Fruit fly (Drosophila melanogaster) whole organism, wandering third instar larva: ENCODE measurements around the gene syd.

Experiments used
- Abd-B ChIP-seq: fragments of >200 bp; optimal IDR thresholded peaks from 2 replicates; lab custom pipeline; 2017; ENCODE audit warnings: missing biosample characterization, missing genetic modification characterization
- CG32264 ChIP-seq: fragments of 200-800 bp; sonication (Bioruptor generic); optimal IDR thresholded peaks from 2 replicates; lab custom pipeline; 2016; ENCODE audit warnings: missing biosample characterization, missing genetic modification characterization
- CG9705 ChIP-seq: fragments of 200-800 bp; sonication (Bioruptor generic); optimal IDR thresholded peaks from 2 replicates; lab custom pipeline; 2018; ENCODE audit warnings: missing biosample characterization, mild to moderate bottlenecking, missing genetic modification characterization
- CrebA ChIP-seq: fragments of 200-800 bp; sonication (Bioruptor generic); optimal IDR thresholded peaks from 2 replicates; lab custom pipeline; 2016; ENCODE audit warnings: missing biosample characterization, mild to moderate bottlenecking, missing genetic modification characterization, borderline replicate concordance
- Dif ChIP-seq: fragments of 200-275, 200-300 bp; sonication (Bioruptor generic); optimal IDR thresholded peaks from 2 replicates; lab custom pipeline; 2018; ENCODE audit warnings: missing biosample characterization, missing genetic modification characterization; ENCODE audit not compliant: partially characterized antibody
- GATAd ChIP-seq: sonication (Bioruptor generic); optimal IDR thresholded peaks from 2 replicates; lab custom pipeline; 2016; ENCODE audit warnings: missing biosample characterization, missing genetic modification characterization
- HLH106 ChIP-seq: fragments of 200-800 bp; optimal IDR thresholded peaks from 3 replicates; lab custom pipeline; 2019; ENCODE audit warnings: missing biosample characterization, mild to moderate bottlenecking, missing genetic modification characterization, moderate library complexity
- Hnf4 ChIP-seq: fragments of 200-800 bp; sonication (Bioruptor generic); optimal IDR thresholded peaks from 2 replicates; lab custom pipeline; 2016; ENCODE audit warnings: missing biosample characterization, mild to moderate bottlenecking, missing genetic modification characterization
- Hr83 ChIP-seq: fragments of 200-300 bp; sonication (Bioruptor generic); optimal IDR thresholded peaks from 2 replicates; lab custom pipeline; 2016; ENCODE audit warnings: missing biosample characterization, mild to moderate bottlenecking, missing genetic modification characterization, moderate library complexity; ENCODE audit not compliant: poor library complexity, severe bottlenecking
- Jra ChIP-seq: sonication (Bioruptor generic); optimal IDR thresholded peaks from 2 replicates; lab custom pipeline; 2016; ENCODE audit warnings: missing biosample characterization, missing genetic modification characterization
- Mio ChIP-seq: sonication (Bioruptor generic); optimal IDR thresholded peaks from 2 replicates; lab custom pipeline; 2016; ENCODE audit warnings: missing biosample characterization, missing genetic modification characterization
- Myc ChIP-seq: fragments of >200 bp; optimal IDR thresholded peaks from 2 replicates; lab custom pipeline; 2017
- N ChIP-seq: fragments of >200 bp; optimal IDR thresholded peaks from 2 replicates; lab custom pipeline; 2018; ENCODE audit warnings: missing biosample characterization, missing external identifiers, missing genetic modification characterization
- OdsH ChIP-seq: fragments of 200-800 bp; sonication (Bioruptor generic); optimal IDR thresholded peaks from 2 replicates; lab custom pipeline; 2016; ENCODE audit warnings: missing biosample characterization, mild to moderate bottlenecking, missing genetic modification characterization
- Rel ChIP-seq, 2 experiments: fragments of 200-800 bp; sonication (Bioruptor generic) in 1 of 2; optimal IDR thresholded peaks; 2 replicates in 1 of 2; 3 replicates in 1 of 2; lab custom pipeline; 2016 to 2019; ENCODE audit warnings: mild to moderate bottlenecking in 2 of 2, missing biosample characterization in 2 of 2, missing genetic modification characterization in 2 of 2, moderate library complexity in 1 of 2
- Sp1 ChIP-seq: fragments of 200-800 bp; sonication (Bioruptor generic); optimal IDR thresholded peaks from 3 replicates; lab custom pipeline; 2019; ENCODE audit warnings: missing biosample characterization, mild to moderate bottlenecking, missing genetic modification characterization, moderate library complexity
- Vsx2 ChIP-seq: fragments of 200-300, 225-300 bp; sonication (Bioruptor generic); optimal IDR thresholded peaks from 2 replicates; lab custom pipeline; 2018; ENCODE audit warnings: missing biosample characterization, missing genetic modification characterization; ENCODE audit not compliant: partially characterized antibody
- brk ChIP-seq: fragments of 200-800 bp; sonication (Bioruptor generic); optimal IDR thresholded peaks from 2 replicates; lab custom pipeline; 2016; ENCODE audit warnings: missing biosample characterization, mild to moderate bottlenecking, missing genetic modification characterization
- dl ChIP-seq, 2 experiments: fragments of 175-275, 200-275 bp in 1 of 2; fragments of 200-275 bp in 1 of 2; sonication (Bioruptor generic); optimal IDR thresholded peaks; lab custom pipeline; 2018; ENCODE audit warnings: mild to moderate bottlenecking in 2 of 2, missing biosample characterization in 2 of 2, missing genetic modification characterization in 2 of 2, moderate library complexity in 2 of 2; ENCODE audit not compliant: partially characterized antibody in 2 of 2, insufficient read depth in 1 of 2
- dmrt93B ChIP-seq: fragments of 200-800 bp; sonication (Bioruptor generic); optimal IDR thresholded peaks from 2 replicates; lab custom pipeline; 2018; ENCODE audit warnings: missing biosample characterization, mild to moderate bottlenecking, missing genetic modification characterization
- dsf ChIP-seq: sonication (Bioruptor generic); optimal IDR thresholded peaks from 2 replicates; lab custom pipeline; 2016; ENCODE audit warnings: missing biosample characterization, missing genetic modification characterization, borderline replicate concordance
- ey ChIP-seq: fragments of 200-800 bp; sonication (Bioruptor generic); optimal IDR thresholded peaks from 2 replicates; lab custom pipeline; 2016; ENCODE audit warnings: missing biosample characterization, missing genetic modification characterization
- foxo ChIP-seq, 2 experiments: fragments of 200-800 bp; sonication (Bioruptor generic); optimal IDR thresholded peaks; 2 replicates in 1 of 2; 3 replicates in 1 of 2; lab custom pipeline; 2016 to 2017; ENCODE audit warnings: missing biosample characterization in 2 of 2, missing genetic modification characterization in 2 of 2
- fru ChIP-seq: fragments of 200-800 bp; sonication (Bioruptor generic); optimal IDR thresholded peaks from 3 replicates; lab custom pipeline; 2016; ENCODE audit warnings: missing biosample characterization, mild to moderate bottlenecking, missing genetic modification characterization
- h ChIP-seq: fragments of 200-800 bp; sonication (Bioruptor generic); optimal IDR thresholded peaks from 3 replicates; lab custom pipeline; 2016; ENCODE audit warnings: missing biosample characterization, mild to moderate bottlenecking, missing genetic modification characterization
- jim ChIP-seq: fragments of 175-275, 200-325 bp; sonication (Bioruptor generic); optimal IDR thresholded peaks from 2 replicates; lab custom pipeline; 2016; ENCODE audit warnings: missing biosample characterization, mild to moderate bottlenecking, missing genetic modification characterization
- pan ChIP-seq: fragments of >200 bp; optimal IDR thresholded peaks from 2 replicates; lab custom pipeline; 2017
- psq ChIP-seq: fragments of 200-800 bp; sonication (Bioruptor generic); optimal IDR thresholded peaks from 3 replicates; lab custom pipeline; 2017; ENCODE audit warnings: missing biosample characterization, mild to moderate bottlenecking, missing genetic modification characterization, moderate library complexity
- rgr ChIP-seq: fragments of 200-800 bp; sonication (Bioruptor generic); optimal IDR thresholded peaks from 3 replicates; lab custom pipeline; 2016; ENCODE audit warnings: missing biosample characterization, mild to moderate bottlenecking, missing genetic modification characterization
- sage ChIP-seq: fragments of 200-800 bp; sonication (Bioruptor generic); optimal IDR thresholded peaks from 2 replicates; lab custom pipeline; 2016; ENCODE audit warnings: missing biosample characterization, mild to moderate bottlenecking, missing genetic modification characterization
- sv ChIP-seq: fragments of 200-800 bp; sonication (Bioruptor generic); optimal IDR thresholded peaks from 3 replicates; lab custom pipeline; 2016; ENCODE audit warnings: missing biosample characterization, missing genetic modification characterization
- tai ChIP-seq: sonication (Bioruptor generic); optimal IDR thresholded peaks from 2 replicates; lab custom pipeline; 2016; ENCODE audit warnings: missing biosample characterization, missing genetic modification characterization
- woc ChIP-seq: sonication (Bioruptor generic); optimal IDR thresholded peaks from 2 replicates; lab custom pipeline; 2016; ENCODE audit warnings: missing biosample characterization, mild to moderate bottlenecking, missing genetic modification characterization

Gene syd

dm6 chr3L:7978777-7979649, 43.1 kb upstream of the syd start, which contains the start of gene nmo (continued):
- no peak for TF ChIP-seq CrebA (GFP tag; lab: Kevin White, UChicago)
- peak; percentile 92 for TF ChIP-seq Hr83 (GFP tag; lab: Kevin White, UChicago)
- no peak for TF ChIP-seq N
- TF ChIP-seq h, result peak; percentile 51
- TF ChIP-seq Hnf4 (GFP tag; lab: Kevin White, UChicago), result peak; percentile 36
- TF ChIP-seq ey (GFP tag; lab: Kevin White, UChicago), result no peak
- no peak for TF ChIP-seq dsf (GFP tag; lab: Kevin White, UChicago)
- TF ChIP-seq tai, result no peak
- TF ChIP-seq rgr (GFP tag; lab: Kevin White, UChicago), result peak; percentile 27
- TF ChIP-seq Rel (GFP tag; optimal IDR thresholded peaks at IDR 0.05; lab: Kevin White, UChicago), result no peak
- no peak for TF ChIP-seq Rel (tag; optimal IDR thresholded peaks at IDR 0.05; lab: Kevin White, UChicago)
- TF ChIP-seq sage (GFP tag; lab: Kevin White, UChicago), result no peak
- peak; percentile 16 for TF ChIP-seq CG9705 (GFP tag; lab: Kevin White, UChicago)
- TF ChIP-seq jim (GFP tag; lab: Kevin White, UChicago), result peak; percentile 26

DNA sequence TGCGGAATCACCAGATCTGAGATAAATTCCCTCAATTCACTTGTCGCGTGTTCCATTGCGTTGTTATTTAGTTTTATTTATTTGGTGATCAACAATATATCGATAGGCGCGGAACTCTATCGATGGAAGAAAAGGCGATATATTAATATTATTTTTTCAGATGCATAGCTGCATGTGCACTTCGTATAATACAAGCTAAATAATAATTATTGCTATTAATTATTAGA, 42.5 kb upstream of the syd start, which contains the start of gene Pop4:
TSS of gene Pop4 (minus strand) at position 101 of the 227 bp plus-strand sequence.
- no peak for TF ChIP-seq HLH106 (tag; lab: Kevin White, UChicago)
- peak; percentile 45 for TF ChIP-seq sage (GFP tag; lab: Kevin White, UChicago)

DNA sequence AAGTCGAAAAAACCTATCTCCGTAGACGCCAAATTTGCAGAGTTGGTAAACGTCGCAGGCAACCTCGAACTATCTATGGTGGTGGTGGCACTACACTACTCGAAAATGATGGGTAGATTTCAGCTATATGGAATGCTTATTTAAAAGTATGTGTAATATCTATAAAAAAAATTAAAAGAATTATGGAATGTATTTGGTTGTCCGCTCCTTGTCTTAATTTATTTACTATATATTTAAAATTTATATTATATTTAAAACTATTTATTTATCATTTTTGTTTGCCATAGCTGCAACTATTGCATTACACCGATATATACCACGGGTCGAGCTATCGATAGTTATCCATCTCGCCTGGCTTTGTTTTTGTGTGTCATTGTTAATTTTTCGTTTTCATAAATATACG, 40.2 kb upstream of the syd start, which contains the start of the genes HP4 and CG8209:
TSS of gene HP4 (minus strand) at position 74 of the 403 bp plus-strand sequence.
TSS of gene CG8209 (plus strand) at position 326 of the 403 bp plus-strand sequence.
- TF ChIP-seq h, result peak; percentile 7
- TF ChIP-seq woc (GFP tag; lab: Kevin White, UChicago), result peak; percentile 79
- TF ChIP-seq HLH106 (tag; lab: Kevin White, UChicago), result peak; percentile 84
- TF ChIP-seq CrebA (GFP tag; lab: Kevin White, UChicago), result no peak
- peak; percentile 77 for TF ChIP-seq fru
- TF ChIP-seq Mio (GFP tag; lab: Kevin White, UChicago), result no peak
- no peak for TF ChIP-seq Abd-B (GFP tag; lab: Kevin White, UChicago)
- TF ChIP-seq Rel (GFP tag; optimal IDR thresholded peaks at IDR 0.05; lab: Kevin White, UChicago), result peak; percentile 1
- peak; percentile 67 for TF ChIP-seq Rel (tag; optimal IDR thresholded peaks at IDR 0.05; lab: Kevin White, UChicago)
- peak; percentile 81 for TF ChIP-seq rgr (GFP tag; lab: Kevin White, UChicago)
- TF ChIP-seq ey (GFP tag; lab: Kevin White, UChicago), result peak; percentile 35
- TF ChIP-seq Hr83 (GFP tag; lab: Kevin White, UChicago), result peak; percentile 75
- TF ChIP-seq tai, result no peak
- peak in 1 of 2 experiments; percentile 85 for TF ChIP-seq foxo (GFP tag; optimal IDR thresholded peaks at IDR 0.05; lab: Kevin White, UChicago)
- TF ChIP-seq sv (GFP tag; lab: Kevin White, UChicago), result peak; percentile 75
- TF ChIP-seq Vsx2 (GFP tag; lab: Kevin White, UChicago), result no peak
- no peak for TF ChIP-seq Myc
- TF ChIP-seq Jra (GFP tag; lab: Kevin White, UChicago), result peak; percentile 73
- peak; percentile 39 for TF ChIP-seq CG32264 (GFP tag; lab: Kevin White, UChicago)
- TF ChIP-seq dl (GFP tag; optimal IDR thresholded peaks at IDR 0.05; lab: Kevin White, UChicago; ENCODE audit: insufficient read depth in 1 of 2, partially characterized antibody in 2 of 2), result no peak
- TF ChIP-seq psq (GFP tag; lab: Kevin White, UChicago), result peak; percentile 84
- TF ChIP-seq sage (GFP tag; lab: Kevin White, UChicago), result peak; percentile 70
- peak; percentile 85 for TF ChIP-seq brk (GFP tag; lab: Kevin White, UChicago)
- no peak for TF ChIP-seq pan (lab: Kevin White, UChicago)
- peak; percentile 77 for TF ChIP-seq Hnf4 (GFP tag; lab: Kevin White, UChicago)
- TF ChIP-seq dsf (GFP tag; lab: Kevin White, UChicago), result peak; percentile 82
- peak; percentile 67 for TF ChIP-seq OdsH (GFP tag; lab: Kevin White, UChicago)
- no peak for TF ChIP-seq dmrt93B (GFP tag; lab: Kevin White, UChicago)
- TF ChIP-seq Dif (GFP tag; lab: Kevin White, UChicago), result no peak
- TF ChIP-seq Sp1, result peak; percentile 81
- peak; percentile 4 for TF ChIP-seq GATAd (GFP tag; lab: Kevin White, UChicago)
- TF ChIP-seq CG9705 (GFP tag; lab: Kevin White, UChicago), result peak; percentile 58
- TF ChIP-seq, all 38 proteins: peak for 21
